Fruit fly (Drosophila melanogaster): ENCODE data around the gene CG42713.

DNA sequence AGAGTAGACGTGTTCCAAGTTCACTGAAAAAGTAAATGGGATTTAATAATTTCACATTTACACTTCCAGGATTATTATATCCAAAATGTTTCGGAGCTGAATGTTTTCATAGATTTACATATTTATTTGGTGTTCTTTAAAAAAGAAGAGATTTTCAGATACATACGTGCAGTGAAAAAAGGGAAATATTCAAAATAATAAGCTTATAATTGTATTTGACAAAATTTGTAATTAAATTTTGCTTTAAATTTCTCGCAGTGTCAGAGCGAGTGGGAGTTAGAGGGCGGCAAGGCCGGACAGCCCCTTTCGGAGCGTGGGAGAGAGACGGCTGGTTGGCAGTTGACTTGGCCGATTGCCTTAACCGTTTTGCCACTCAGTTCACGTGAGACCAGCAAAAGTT is 45.8 kb downstream of the CG42713 start, which contains the start of gene Tsp29Fb:
- TF ChIP-seq kay (GFP tag; ENCODE audit: borderline replicate concordance) (no peak), toe (GFP tag; optimal IDR thresholded peaks at IDR 0.05) (peak; percentile 82), Mnt (GFP tag; optimal IDR thresholded peaks at IDR 0.05) (peak; percentile 24), Crg-1 (GFP tag; optimal IDR thresholded peaks at IDR 0.05) (no peak), cic (GFP tag; optimal IDR thresholded peaks at IDR 0.05) (no peak), CG5204 (GFP tag; optimal IDR thresholded peaks at IDR 0.05) (peak; percentile 90), CG7101 (tag; optimal IDR thresholded peaks at IDR 0.05) (peak; percentile 86)

Measured in whole organism, adult.